Fruit fly (Drosophila melanogaster) whole organism, wandering third instar larva: ENCODE data around the gene Prx1.

Experiments used
- Abd-B ChIP-seq: fragments of >200 bp; optimal IDR thresholded peaks from 2 replicates; lab custom pipeline; 2017; ENCODE audit warnings: missing biosample characterization, missing genetic modification characterization
- CG32264 ChIP-seq: fragments of 200-800 bp; sonication (Bioruptor generic); optimal IDR thresholded peaks from 2 replicates; lab custom pipeline; 2016; ENCODE audit warnings: missing biosample characterization, missing genetic modification characterization
- CrebA ChIP-seq: fragments of 200-800 bp; sonication (Bioruptor generic); optimal IDR thresholded peaks from 2 replicates; lab custom pipeline; 2016; ENCODE audit warnings: missing biosample characterization, mild to moderate bottlenecking, missing genetic modification characterization, borderline replicate concordance
- Dfd ChIP-seq: fragments of >200 bp; optimal IDR thresholded peaks from 2 replicates; lab custom pipeline; 2017; ENCODE audit warnings: missing biosample characterization, missing genetic modification characterization
- GATAd ChIP-seq: sonication (Bioruptor generic); optimal IDR thresholded peaks from 2 replicates; lab custom pipeline; 2016; ENCODE audit warnings: missing biosample characterization, missing genetic modification characterization
- HLH106 ChIP-seq: fragments of 200-800 bp; optimal IDR thresholded peaks from 3 replicates; lab custom pipeline; 2019; ENCODE audit warnings: missing biosample characterization, mild to moderate bottlenecking, missing genetic modification characterization, moderate library complexity
- Hnf4 ChIP-seq: fragments of 200-800 bp; sonication (Bioruptor generic); optimal IDR thresholded peaks from 2 replicates; lab custom pipeline; 2016; ENCODE audit warnings: missing biosample characterization, mild to moderate bottlenecking, missing genetic modification characterization
- Jra ChIP-seq: sonication (Bioruptor generic); optimal IDR thresholded peaks from 2 replicates; lab custom pipeline; 2016; ENCODE audit warnings: missing biosample characterization, missing genetic modification characterization
- Mio ChIP-seq: sonication (Bioruptor generic); optimal IDR thresholded peaks from 2 replicates; lab custom pipeline; 2016; ENCODE audit warnings: missing biosample characterization, missing genetic modification characterization
- Myc ChIP-seq: fragments of >200 bp; optimal IDR thresholded peaks from 2 replicates; lab custom pipeline; 2017
- N ChIP-seq: fragments of >200 bp; optimal IDR thresholded peaks from 2 replicates; lab custom pipeline; 2018; ENCODE audit warnings: missing biosample characterization, missing external identifiers, missing genetic modification characterization
- OdsH ChIP-seq: fragments of 200-800 bp; sonication (Bioruptor generic); optimal IDR thresholded peaks from 2 replicates; lab custom pipeline; 2016; ENCODE audit warnings: missing biosample characterization, mild to moderate bottlenecking, missing genetic modification characterization
- Rel ChIP-seq, 2 experiments: fragments of 200-800 bp; sonication (Bioruptor generic) in 1 of 2; optimal IDR thresholded peaks; 2 replicates in 1 of 2; 3 replicates in 1 of 2; lab custom pipeline; 2016 to 2019; ENCODE audit warnings: mild to moderate bottlenecking in 2 of 2, missing biosample characterization in 2 of 2, missing genetic modification characterization in 2 of 2, moderate library complexity in 1 of 2
- Sp1 ChIP-seq: fragments of 200-800 bp; sonication (Bioruptor generic); optimal IDR thresholded peaks from 3 replicates; lab custom pipeline; 2019; ENCODE audit warnings: missing biosample characterization, mild to moderate bottlenecking, missing genetic modification characterization, moderate library complexity
- br ChIP-seq: fragments of 200-800 bp; sonication (Bioruptor generic); optimal IDR thresholded peaks from 2 replicates; lab custom pipeline; 2016; ENCODE audit warnings: missing biosample characterization, missing genetic modification characterization
- brk ChIP-seq: fragments of 200-800 bp; sonication (Bioruptor generic); optimal IDR thresholded peaks from 2 replicates; lab custom pipeline; 2016; ENCODE audit warnings: missing biosample characterization, mild to moderate bottlenecking, missing genetic modification characterization
- dl ChIP-seq, 2 experiments: fragments of 175-275, 200-275 bp in 1 of 2; fragments of 200-275 bp in 1 of 2; sonication (Bioruptor generic); optimal IDR thresholded peaks; lab custom pipeline; 2018; ENCODE audit warnings: mild to moderate bottlenecking in 2 of 2, missing biosample characterization in 2 of 2, missing genetic modification characterization in 2 of 2, moderate library complexity in 2 of 2; ENCODE audit not compliant: partially characterized antibody in 2 of 2, insufficient read depth in 1 of 2
- dmrt93B ChIP-seq: fragments of 200-800 bp; sonication (Bioruptor generic); optimal IDR thresholded peaks from 2 replicates; lab custom pipeline; 2018; ENCODE audit warnings: missing biosample characterization, mild to moderate bottlenecking, missing genetic modification characterization
- foxo ChIP-seq, 2 experiments: fragments of 200-800 bp; sonication (Bioruptor generic); optimal IDR thresholded peaks; 2 replicates in 1 of 2; 3 replicates in 1 of 2; lab custom pipeline; 2016 to 2017; ENCODE audit warnings: missing biosample characterization in 2 of 2, missing genetic modification characterization in 2 of 2
- fru ChIP-seq: fragments of 200-800 bp; sonication (Bioruptor generic); optimal IDR thresholded peaks from 3 replicates; lab custom pipeline; 2016; ENCODE audit warnings: missing biosample characterization, mild to moderate bottlenecking, missing genetic modification characterization
- h ChIP-seq: fragments of 200-800 bp; sonication (Bioruptor generic); optimal IDR thresholded peaks from 3 replicates; lab custom pipeline; 2016; ENCODE audit warnings: missing biosample characterization, mild to moderate bottlenecking, missing genetic modification characterization
- pan ChIP-seq: fragments of >200 bp; optimal IDR thresholded peaks from 2 replicates; lab custom pipeline; 2017
- psq ChIP-seq: fragments of 200-800 bp; sonication (Bioruptor generic); optimal IDR thresholded peaks from 3 replicates; lab custom pipeline; 2017; ENCODE audit warnings: missing biosample characterization, mild to moderate bottlenecking, missing genetic modification characterization, moderate library complexity
- rgr ChIP-seq: fragments of 200-800 bp; sonication (Bioruptor generic); optimal IDR thresholded peaks from 3 replicates; lab custom pipeline; 2016; ENCODE audit warnings: missing biosample characterization, mild to moderate bottlenecking, missing genetic modification characterization
- sv ChIP-seq: fragments of 200-800 bp; sonication (Bioruptor generic); optimal IDR thresholded peaks from 3 replicates; lab custom pipeline; 2016; ENCODE audit warnings: missing biosample characterization, missing genetic modification characterization
- tai ChIP-seq: sonication (Bioruptor generic); optimal IDR thresholded peaks from 2 replicates; lab custom pipeline; 2016; ENCODE audit warnings: missing biosample characterization, missing genetic modification characterization
- usp ChIP-seq: fragments of >200 bp; optimal IDR thresholded peaks from 2 replicates; lab custom pipeline; 2017; ENCODE audit warnings: missing biosample characterization, missing genetic modification characterization
- woc ChIP-seq: sonication (Bioruptor generic); optimal IDR thresholded peaks from 2 replicates; lab custom pipeline; 2016; ENCODE audit warnings: missing biosample characterization, mild to moderate bottlenecking, missing genetic modification characterization

The Prx1 gene

DNA sequence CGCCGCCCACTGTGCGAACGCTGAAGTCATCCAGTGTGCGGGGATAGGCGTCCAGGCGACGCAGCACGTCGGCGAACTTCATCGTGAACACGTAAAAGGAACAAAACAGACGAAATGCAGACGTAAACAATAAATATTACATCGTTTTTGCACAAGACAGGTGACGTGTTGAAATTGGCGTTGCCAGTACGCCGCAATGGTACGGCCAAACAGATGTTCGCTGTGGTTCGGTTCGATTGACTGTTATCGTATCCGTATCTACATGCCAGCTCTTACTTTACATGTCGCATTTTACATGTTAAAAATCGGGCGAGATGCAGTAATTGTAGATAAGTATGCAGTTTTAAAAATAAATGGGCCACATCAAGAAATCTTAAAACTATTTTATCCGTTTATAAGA lies 44.2 kb upstream of the Prx1 start, which contains the start of gene CG7011:
Gene CG7011 (minus strand): TSS at position 215 of the 400 bp plus-strand sequence.
- TF ChIP-seq pan (lab: Kevin White, UChicago), result no peak
- TF ChIP-seq, all 38 proteins: peak for 0

DNA sequence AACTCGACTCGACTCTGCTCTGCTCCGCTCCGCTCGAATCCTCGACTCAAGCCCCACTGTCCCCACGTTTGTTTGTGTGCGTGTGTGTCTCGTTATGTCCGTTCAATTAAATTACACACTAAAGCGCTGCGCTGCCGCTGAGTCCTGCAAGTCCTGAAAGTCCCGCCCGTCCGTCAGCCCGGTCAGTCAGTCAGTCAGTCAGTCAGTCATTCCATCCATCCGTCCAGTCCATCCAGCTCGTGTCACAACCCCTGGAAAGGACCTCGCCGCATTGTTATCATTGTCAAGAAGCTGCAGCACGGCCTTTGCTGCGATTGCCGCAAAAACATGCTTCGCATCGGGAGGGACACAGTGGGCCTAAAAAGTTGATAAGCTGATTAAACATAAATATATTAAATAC lies 38.6 kb upstream of the Prx1 start:
- no peak for TF ChIP-seq OdsH (GFP tag; lab: Kevin White, UChicago)
- peak; percentile 24 for TF ChIP-seq Dfd

DNA sequence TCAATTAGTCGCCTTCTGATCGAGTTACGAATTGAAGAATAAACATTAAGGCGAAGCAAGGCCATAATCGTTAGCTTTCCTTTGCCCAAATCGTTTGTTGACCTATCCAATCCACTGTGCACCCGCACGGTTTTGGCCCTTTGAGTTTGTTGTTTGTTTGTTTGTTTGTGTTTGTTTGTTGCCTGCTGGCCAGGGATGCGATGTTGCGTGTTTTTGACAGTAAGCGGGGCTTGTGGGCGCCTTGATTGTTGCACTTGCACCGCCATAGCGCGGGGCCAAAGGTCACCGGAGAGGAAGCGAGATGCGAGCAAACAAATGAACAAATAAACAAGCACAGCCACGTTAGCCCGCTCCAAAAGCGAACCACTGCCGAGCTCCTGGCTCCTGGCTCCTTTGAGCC lies 37.8 kb upstream of the Prx1 start:
- TF ChIP-seq Sp1 (GFP tag; lab: Kevin White, UChicago), result no peak
- TF ChIP-seq h, result no peak

dm6 chr3L:15171769-15172403 lies 35.8 kb upstream of the Prx1 start:
- TF ChIP-seq Hnf4 (GFP tag; lab: Kevin White, UChicago) (no peak), dl (GFP tag; optimal IDR thresholded peaks at IDR 0.05; lab: Kevin White, UChicago; ENCODE audit: insufficient read depth in 1 of 2, partially characterized antibody in 2 of 2) (no peak), dmrt93B (no peak), pan (lab: Kevin White, UChicago) (no peak), tai (GFP tag; lab: Kevin White, UChicago) (no peak), CrebA (GFP tag; lab: Kevin White, UChicago) (no peak), HLH106 (tag; lab: Kevin White, UChicago) (no peak), Rel (GFP tag; optimal IDR thresholded peaks at IDR 0.05; lab: Kevin White, UChicago) (no peak), Rel (tag; optimal IDR thresholded peaks at IDR 0.05; lab: Kevin White, UChicago) (no peak), Sp1 (GFP tag; lab: Kevin White, UChicago) (no peak), woc (GFP tag; lab: Kevin White, UChicago) (no peak), psq (no peak), GATAd (GFP tag; lab: Kevin White, UChicago) (no peak), Jra (GFP tag; lab: Kevin White, UChicago) (no peak), sv (GFP tag; lab: Kevin White, UChicago) (no peak), h (no peak), Abd-B (no peak), usp (GFP tag; lab: Kevin White, UChicago) (no peak), Mio (no peak)

DNA sequence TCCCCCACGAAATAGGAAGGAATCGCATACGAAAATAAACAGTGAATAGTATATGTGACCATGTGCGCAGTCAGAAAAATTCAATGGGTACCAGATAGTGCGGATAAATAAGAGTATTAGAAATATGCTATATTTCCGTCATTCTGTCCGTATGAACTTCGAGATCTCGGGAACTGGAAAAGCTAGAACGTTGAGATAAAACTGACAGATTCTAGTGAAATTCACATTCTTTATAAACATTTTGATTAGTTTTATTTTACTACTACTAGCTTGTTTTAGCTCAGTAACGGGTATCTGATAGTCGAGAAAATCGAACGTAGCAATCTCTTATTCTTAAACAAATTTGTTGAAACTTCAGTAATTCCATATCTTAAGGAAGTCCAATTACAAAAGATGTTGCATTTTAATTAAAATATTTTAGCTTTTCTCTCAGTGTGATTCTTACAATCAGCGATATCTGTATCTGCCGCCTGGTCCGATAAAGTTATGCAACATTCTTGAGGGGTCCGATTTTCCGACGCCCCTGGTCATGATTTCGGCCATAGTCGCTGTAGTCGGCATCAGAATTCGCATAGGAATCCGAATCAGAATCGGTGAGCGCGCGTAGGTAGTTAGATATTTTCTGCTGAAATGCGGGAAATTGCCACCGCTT lies 35.1 kb upstream of the Prx1 start:
- TF ChIP-seq N (GFP tag; lab: Kevin White, UChicago) (no peak), psq (no peak), OdsH (GFP tag; lab: Kevin White, UChicago) (no peak), foxo (GFP tag; optimal IDR thresholded peaks at IDR 0.05; lab: Kevin White, UChicago) (no peak), CG32264 (GFP tag; lab: Kevin White, UChicago) (no peak)
- TF ChIP-seq, all 38 proteins: peak for 0

- TF ChIP-seq OdsH (GFP tag; lab: Kevin White, UChicago) (peak; percentile 55), foxo (GFP tag; optimal IDR thresholded peaks at IDR 0.05; lab: Kevin White, UChicago) (peak in 1 of 2 experiments; percentile 62), psq (peak; percentile 44), fru (peak; percentile 47), dmrt93B (peak; percentile 21), h (peak; percentile 18), Myc (lab: Kevin White, UChicago) (no peak), GATAd (GFP tag; lab: Kevin White, UChicago) (no peak), brk (peak; percentile 6), Sp1 (GFP tag; lab: Kevin White, UChicago) (peak; percentile 75), rgr (GFP tag; lab: Kevin White, UChicago) (peak; percentile 45), HLH106 (tag; lab: Kevin White, UChicago) (peak; percentile 65), dl (GFP tag; optimal IDR thresholded peaks at IDR 0.05; lab: Kevin White, UChicago; ENCODE audit: insufficient read depth in 1 of 2, partially characterized antibody in 2 of 2) (no peak), Hnf4 (GFP tag; lab: Kevin White, UChicago) (peak; percentile 23), tai (GFP tag; lab: Kevin White, UChicago) (no peak), br (GFP tag; lab: Kevin White, UChicago) (no peak)
Observed at dm6 chr3L:15174086-15174485, 33.6 kb upstream of the Prx1 start.
